Fruit fly (Drosophila melanogaster): ENCODE measurements around the gene neo.

neo gene

DNA sequence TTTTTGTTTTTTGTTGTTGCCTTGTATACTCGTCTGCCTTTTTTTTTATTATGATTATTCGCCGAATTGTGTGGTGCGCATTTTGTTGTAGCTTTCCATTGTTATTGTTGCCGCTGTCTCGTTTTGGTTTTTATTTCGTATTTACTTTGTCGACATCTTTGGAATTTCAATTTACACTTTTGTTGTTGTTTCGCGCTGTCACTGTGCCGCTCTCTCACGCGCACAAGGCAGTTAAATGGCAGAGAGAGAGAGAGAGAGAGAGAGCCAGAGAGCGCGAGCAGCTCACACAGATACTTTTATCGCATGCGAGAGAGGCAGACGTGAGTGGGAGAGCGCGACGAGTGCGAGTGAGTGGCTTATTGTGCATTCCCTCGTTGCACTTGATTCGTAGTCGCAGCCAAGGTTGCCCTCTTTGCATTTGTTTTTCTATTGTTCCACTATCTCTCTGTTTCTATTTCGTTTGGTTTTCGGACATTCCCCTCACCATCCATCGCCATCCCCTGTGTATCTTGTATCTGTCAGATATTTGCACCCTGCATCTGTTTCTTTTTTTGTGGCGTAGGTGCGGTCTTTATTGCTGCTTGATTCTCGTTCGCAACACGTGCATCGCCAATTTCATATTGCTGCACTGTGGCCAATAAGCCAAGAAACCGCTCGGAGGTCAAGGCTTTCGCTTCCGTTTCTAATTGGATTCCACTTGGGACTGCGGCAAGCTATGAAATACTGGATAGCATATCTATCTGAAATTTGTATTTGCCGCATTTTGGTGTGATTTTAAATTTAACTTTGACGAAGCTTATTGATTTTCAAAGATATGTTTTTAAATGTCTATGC lies 44.4 kb upstream of the neo start (continued):
- TF ChIP-seq slbo (GFP tag; IDR thresholded peaks at IDR 0.05) = no peak
- TF ChIP-seq CG13424 (tag; optimal IDR thresholded peaks at IDR 0.05) = no peak
- peak; percentile 43; the same call in 1 of the 2 replicates for TF ChIP-seq vvl (GFP tag; IDR thresholded peaks at IDR 0.05)
- TF ChIP-seq HLHmδ (GFP tag; optimal IDR thresholded peaks at IDR 0.05) = peak; percentile 81
- no peak for TF ChIP-seq CG42726 (GFP tag; IDR thresholded peaks at IDR 0.05; ENCODE audit: partially characterized antibody)
- TF ChIP-seq CG8290 (GFP tag; optimal IDR thresholded peaks at IDR 0.05) = no peak
- peak in 1 of 2 experiments; percentile 21 for TF ChIP-seq CG8290 (tag; optimal IDR thresholded peaks at IDR 0.05)
- no peak for TF ChIP-seq inv (GFP tag; IDR thresholded peaks at IDR 0.05; ENCODE audit: partially characterized antibody)
- no peak for TF ChIP-seq CoRest (tag; optimal IDR thresholded peaks at IDR 0.05)
- TF ChIP-seq so (GFP tag; IDR thresholded peaks at IDR 0.05) = peak; percentile 47; the same call in 2 of the 3 replicates
- peak in 1 of 2 experiments; percentile 9 for TF ChIP-seq bsh (GFP tag; optimal IDR thresholded peaks at IDR 0.05)
- peak; percentile 70; the same call in 1 of the 2 replicates for TF ChIP-seq crol (GFP tag; IDR thresholded peaks at IDR 0.05)
- peak; percentile 43; the same call in 1 of the 2 replicates for TF ChIP-seq Scr (GFP tag; IDR thresholded peaks at IDR 0.05; ENCODE audit: partially characterized antibody)
- peak; percentile 38 for TF ChIP-seq Fer1 (GFP tag; optimal IDR thresholded peaks at IDR 0.05)
- no peak for TF ChIP-seq Neu2 (GFP tag; optimal IDR thresholded peaks at IDR 0.05; ENCODE audit: borderline replicate concordance)
- no peak for TF ChIP-seq knrl (GFP tag; IDR thresholded peaks at IDR 0.05; ENCODE audit: partially characterized antibody)
- TF ChIP-seq CG6654 (GFP tag; optimal IDR thresholded peaks at IDR 0.05) = no peak
- TF ChIP-seq CG7928 (GFP tag; optimal IDR thresholded peaks at IDR 0.05) = no peak
- TF ChIP-seq CG13296 (GFP tag; optimal IDR thresholded peaks at IDR 0.05) = peak; percentile 18
- no peak for TF ChIP-seq Kr (GFP tag; optimal IDR thresholded peaks at IDR 0.05)
- TF ChIP-seq CG7745 (tag; optimal IDR thresholded peaks at IDR 0.05) = peak; percentile 8
- peak; percentile 22 for TF ChIP-seq CG4707 (GFP tag; optimal IDR thresholded peaks at IDR 0.05)
- TF ChIP-seq pros (GFP tag; optimal IDR thresholded peaks at IDR 0.05) = peak; percentile 29
- no peak for TF ChIP-seq CG7839 (tag; optimal IDR thresholded peaks at IDR 0.05)
- no peak for TF ChIP-seq Rx (GFP tag; IDR thresholded peaks at IDR 0.05)
- TF ChIP-seq gro (GFP tag; optimal IDR thresholded peaks at IDR 0.05) = no peak
- no peak for TF ChIP-seq Pdp1 (GFP tag; optimal IDR thresholded peaks at IDR 0.05)
- TF ChIP-seq CG6854 (GFP tag; optimal IDR thresholded peaks at IDR 0.05) = peak; percentile 53
- TF ChIP-seq chm (GFP tag; IDR thresholded peaks at IDR 0.05) = peak; percentile 65
- TF ChIP-seq repo (GFP tag; optimal IDR thresholded peaks at IDR 0.05) = no peak
- TF ChIP-seq CG1647 (GFP tag; optimal IDR thresholded peaks at IDR 0.05) = no peak
- TF ChIP-seq Elba2 (GFP tag; optimal IDR thresholded peaks at IDR 0.05) = peak; percentile 91
- TF ChIP-seq twi (tag; optimal IDR thresholded peaks at IDR 0.05) = no peak
- TF ChIP-seq vnd (GFP tag; IDR thresholded peaks at IDR 0.05; ENCODE audit: partially characterized antibody) = no peak
- no peak for TF ChIP-seq CG15011 (GFP tag; optimal IDR thresholded peaks at IDR 0.05)
- no peak for TF ChIP-seq ewg (GFP tag; optimal IDR thresholded peaks at IDR 0.05)
- TF ChIP-seq Lhr (GFP tag; optimal IDR thresholded peaks at IDR 0.05) = no peak
- no peak for TF ChIP-seq hbn (GFP tag; IDR thresholded peaks at IDR 0.05; ENCODE audit: partially characterized antibody)
- TF ChIP-seq CG3281 (GFP tag; optimal IDR thresholded peaks at IDR 0.05) = no peak
- peak; percentile 87 for TF ChIP-seq D (optimal IDR thresholded peaks at IDR 0.05)
- TF ChIP-seq D (GFP tag; optimal IDR thresholded peaks at IDR 0.05) = no peak
- no peak for TF ChIP-seq ase (GFP tag; IDR thresholded peaks at IDR 0.05)
- TF ChIP-seq Lpt (GFP tag; optimal IDR thresholded peaks at IDR 0.05) = no peak
- TF ChIP-seq Oli (tag; optimal IDR thresholded peaks at IDR 0.05) = no peak

Measured in whole organism, embryonic.